Worm (Caenorhabditis elegans) whole organism, late embryonic: Measurements from ENCODE around the gene twk-5.

Experiments used
- K09A11.1 ChIP-seq: sonication (generic microtip); optimal IDR thresholded peaks from 2 replicates; lab custom pipeline; 2017; ENCODE audit warnings: antibody characterized with exemption, mild to moderate bottlenecking, missing genetic modification characterization, missing compliant biosample characterization; ENCODE audit not compliant: insufficient read depth
- ama-1 ChIP-seq: fragments of 150-350 bp; optimal IDR thresholded peaks from 2 replicates; lab custom pipeline; 2014
- ceh-14 ChIP-seq: sonication (generic microtip); optimal IDR thresholded peaks from 2 replicates; lab custom pipeline; 2016; ENCODE audit warnings: missing genotype, missing genetic modification characterization, missing compliant biosample characterization
- ceh-18 ChIP-seq: sonication (generic microtip); optimal IDR thresholded peaks from 2 replicates; lab custom pipeline; 2016; ENCODE audit warnings: missing genetic modification characterization, missing compliant biosample characterization
- lin-11 ChIP-seq: fragments of 200-800 bp; sonication (Bioruptor generic); optimal IDR thresholded peaks from 2 replicates; lab custom pipeline; 2018; ENCODE audit warnings: mild to moderate bottlenecking, missing genetic modification characterization, missing compliant biosample characterization
- nhr-11 ChIP-seq: fragments of 150-350 bp; optimal IDR thresholded peaks from 2 replicates; lab custom pipeline; 2014; ENCODE audit warnings: missing biosample characterization, missing genetic modification characterization
- pag-3 ChIP-seq: sonication (generic microtip); optimal IDR thresholded peaks from 2 replicates; lab custom pipeline; 2016; ENCODE audit warnings: missing compliant biosample characterization, missing genetic modification characterization, borderline replicate concordance
- pqm-1 ChIP-seq: sonication (generic microtip); optimal IDR thresholded peaks from 2 replicates; lab custom pipeline; 2016; ENCODE audit warnings: missing genetic modification characterization, missing compliant biosample characterization
- rnt-1 ChIP-seq: sonication (generic microtip); optimal IDR thresholded peaks from 2 replicates; lab custom pipeline; 2016; ENCODE audit warnings: missing genetic modification characterization, missing compliant biosample characterization
- tbx-2 ChIP-seq: sonication (generic microtip); optimal IDR thresholded peaks from 2 replicates; lab custom pipeline; 2016; ENCODE audit warnings: missing genetic modification characterization, missing compliant biosample characterization

DNA sequence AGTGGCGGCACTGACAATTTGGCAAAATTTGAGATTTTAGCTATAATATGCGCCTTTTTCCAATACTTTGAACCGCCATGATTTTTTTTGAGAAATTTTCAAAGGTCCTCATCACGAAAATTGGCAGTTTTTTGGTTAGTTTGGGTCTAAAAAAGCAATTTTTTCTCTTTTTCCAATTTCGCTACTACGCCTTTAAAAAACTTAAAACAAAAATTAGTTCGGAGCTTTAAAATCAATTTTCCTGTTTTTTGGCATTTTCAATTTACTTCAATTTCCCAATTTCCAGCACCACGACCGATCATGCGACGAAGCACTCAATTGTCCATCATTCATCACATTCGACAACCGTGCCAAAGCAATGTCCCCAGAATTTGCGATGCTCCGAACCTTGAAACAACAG lies 12.3 kb upstream of the twk-5 start, which contains the start of gene B0334.5:
- TF ChIP-seq pqm-1 (tag; lab: Kevin White, UChicago) (no peak), rnt-1 (tag; lab: Kevin White, UChicago) (no peak), pag-3 (tag; lab: Kevin White, UChicago) (no peak), ceh-14 (tag; lab: Kevin White, UChicago) (no peak), ceh-18 (tag; lab: Kevin White, UChicago) (no peak), ama-1 (lab: Kevin White, UChicago) (no peak), nhr-11 (no peak), K09A11.1 (tag; lab: Kevin White, UChicago) (no peak), lin-11 (tag; lab: Kevin White, UChicago) (no peak), tbx-2 (tag; lab: Kevin White, UChicago) (no peak)
